Worm (Caenorhabditis elegans) whole organism, L2 larva: ENCODE data around the gene D1054.10.

Experiments used
- C34F6.9 ChIP-seq: fragments of 150-350 bp; optimal IDR thresholded peaks from 2 replicates; lab custom pipeline; 2014; ENCODE audit warnings: missing biosample characterization, missing genetic modification characterization
- F13H6.1 ChIP-seq: sonication (generic microtip); optimal IDR thresholded peaks from 2 replicates; lab custom pipeline; 2016; ENCODE audit warnings: missing genetic modification characterization, missing compliant biosample characterization
- R02D3.7 ChIP-seq: fragments of 150-350 bp; optimal IDR thresholded peaks from 2 replicates; lab custom pipeline; 2014; ENCODE audit warnings: missing biosample characterization, missing genetic modification characterization
- Y55F3AM.14 ChIP-seq: fragments of 200-800 bp; sonication (Bioruptor generic); optimal IDR thresholded peaks from 2 replicates; lab custom pipeline; 2018; ENCODE audit warnings: mild to moderate bottlenecking, missing genetic modification characterization, missing compliant biosample characterization
- ZK546.5 ChIP-seq: sonication (generic microtip); optimal IDR thresholded peaks from 2 replicates; lab custom pipeline; 2017; ENCODE audit warnings: missing biosample characterization, missing genetic modification characterization
- aly-2 ChIP-seq: fragments of 150-350 bp; optimal IDR thresholded peaks from 2 replicates; lab custom pipeline; 2014; ENCODE audit warnings: missing biosample characterization, missing genetic modification characterization
- blmp-1 ChIP-seq: sonication (generic microtip); optimal IDR thresholded peaks from 2 replicates; lab custom pipeline; 2017; ENCODE audit warnings: missing genetic modification characterization, mild to moderate bottlenecking, missing compliant biosample characterization, antibody characterized with exemption, moderate library complexity; ENCODE audit not compliant: insufficient read depth
- ceh-16 ChIP-seq: fragments of 150-350 bp; optimal IDR thresholded peaks from 2 replicates; lab custom pipeline; 2014; ENCODE audit warnings: missing biosample characterization, missing genetic modification characterization
- ceh-82 ChIP-seq: fragments of 150-350 bp; optimal IDR thresholded peaks from 2 replicates; lab custom pipeline; 2014; ENCODE audit warnings: missing biosample characterization, missing genetic modification characterization
- crh-2 ChIP-seq: sonication (generic microtip); optimal IDR thresholded peaks from 2 replicates; lab custom pipeline; 2017; ENCODE audit warnings: missing biosample characterization, missing genetic modification characterization
- dmd-4 ChIP-seq: sonication (generic microtip); optimal IDR thresholded peaks from 2 replicates; lab custom pipeline; 2017; ENCODE audit warnings: missing biosample characterization, missing genetic modification characterization
- elt-1 ChIP-seq: fragments of 150-350 bp; optimal IDR thresholded peaks from 2 replicates; lab custom pipeline; 2014; ENCODE audit warnings: missing biosample characterization, missing genetic modification characterization
- elt-3 ChIP-seq: sonication (generic microtip); optimal IDR thresholded peaks from 2 replicates; lab custom pipeline; 2017; ENCODE audit warnings: missing biosample characterization, missing genetic modification characterization
- fos-1 ChIP-seq: fragments of 150-350 bp; optimal IDR thresholded peaks from 2 replicates; lab custom pipeline; 2014; ENCODE audit warnings: missing biosample characterization, missing genetic modification characterization
- gmeb-1 ChIP-seq: fragments of 150-350 bp; optimal IDR thresholded peaks from 2 replicates; lab custom pipeline; 2014; ENCODE audit warnings: missing biosample characterization, missing genetic modification characterization
- lin-11 ChIP-seq: fragments of 150-350 bp; sonication (generic microtip); optimal IDR thresholded peaks from 2 replicates; lab custom pipeline; 2014; ENCODE audit warnings: missing biosample characterization, missing genetic modification characterization, inconsistent platforms, mixed read lengths
- lin-13 ChIP-seq: fragments of 150-350 bp; optimal IDR thresholded peaks from 2 replicates; lab custom pipeline; 2014; ENCODE audit warnings: missing biosample characterization, missing genetic modification reagents, missing genetic modification characterization
- lin-39 ChIP-seq: fragments of 150-350 bp; optimal IDR thresholded peaks from 2 replicates; lab custom pipeline; 2014; ENCODE audit warnings: missing biosample characterization, missing genetic modification reagents, missing genetic modification characterization
- lsy-2 ChIP-seq, 2 experiments: fragments of 150-350 bp in 1 of 2; sonication (generic microtip) in 1 of 2; optimal IDR thresholded peaks; 2 replicates each; lab custom pipeline; 2014 to 2017; ENCODE audit warnings: missing biosample characterization in 2 of 2, missing genetic modification characterization in 2 of 2
- mab-5 ChIP-seq: fragments of 150-350 bp; optimal IDR thresholded peaks from 2 replicates; lab custom pipeline; 2014; ENCODE audit warnings: missing biosample characterization, missing genetic modification characterization
- mdl-1 ChIP-seq, 2 experiments: fragments of 150-350 bp in 1 of 2; sonication (generic microtip) in 1 of 2; optimal IDR thresholded peaks; 2 replicates each; lab custom pipeline; 2017; ENCODE audit warnings: missing biosample characterization in 2 of 2, missing genetic modification characterization in 2 of 2
- nhr-12 ChIP-seq: fragments of 150-350 bp; optimal IDR thresholded peaks from 2 replicates; lab custom pipeline; 2014; ENCODE audit warnings: missing biosample characterization, missing genetic modification characterization
- nhr-23 ChIP-seq: fragments of 150-350 bp; optimal IDR thresholded peaks from 2 replicates; lab custom pipeline; 2014; ENCODE audit warnings: missing biosample characterization, missing genetic modification reagents, missing genetic modification characterization
- nhr-237 ChIP-seq: fragments of 150-350 bp; optimal IDR thresholded peaks from 2 replicates; lab custom pipeline; 2014; ENCODE audit warnings: missing biosample characterization, missing genetic modification characterization
- nhr-25 ChIP-seq: fragments of 150-350 bp; sonication (generic microtip); optimal IDR thresholded peaks from 3 replicates; lab custom pipeline; 2014; ENCODE audit warnings: missing biosample characterization, missing genetic modification characterization
- nhr-77 ChIP-seq: fragments of 150-350 bp; optimal IDR thresholded peaks from 2 replicates; lab custom pipeline; 2014; ENCODE audit warnings: missing biosample characterization, missing genetic modification characterization
- skn-1 ChIP-seq: sonication (generic microtip); optimal IDR thresholded peaks from 2 replicates; lab custom pipeline; 2017; ENCODE audit warnings: missing biosample characterization, missing genetic modification characterization
- sma-3 ChIP-seq: sonication (generic microtip); optimal IDR thresholded peaks from 2 replicates; lab custom pipeline; 2016; ENCODE audit warnings: missing genetic modification reagents, missing genetic modification characterization, missing compliant biosample characterization
- sma-9 ChIP-seq, 2 experiments: fragments of 150-350 bp in 1 of 2; sonication (generic microtip) in 1 of 2; optimal IDR thresholded peaks; 2 replicates each; lab custom pipeline; 2014 to 2016; ENCODE audit warnings: missing genetic modification characterization in 2 of 2, mild to moderate bottlenecking in 1 of 2, missing biosample characterization in 1 of 2, missing compliant biosample characterization in 1 of 2, missing genetic modification reagents in 1 of 2, moderate library complexity in 1 of 2
- unc-39 ChIP-seq: fragments of 150-350 bp; optimal IDR thresholded peaks from 2 replicates; lab custom pipeline; 2014; ENCODE audit warnings: missing biosample characterization, missing genetic modification characterization
- unc-55 ChIP-seq: fragments of 150-350 bp; sonication (generic microtip); optimal IDR thresholded peaks from 3 replicates; lab custom pipeline; 2014; ENCODE audit warnings: missing biosample characterization, missing genetic modification reagents, missing genetic modification characterization
- unc-62 ChIP-seq: fragments of 150-350 bp; optimal IDR thresholded peaks from 2 replicates; lab custom pipeline; 2014; ENCODE audit warnings: missing biosample characterization, missing genetic modification reagents, missing genetic modification characterization
- zag-1 ChIP-seq: fragments of 150-350 bp; optimal IDR thresholded peaks from 2 replicates; lab custom pipeline; 2014; ENCODE audit warnings: missing biosample characterization, missing genetic modification characterization
- ztf-11 ChIP-seq: sonication (generic microtip); optimal IDR thresholded peaks from 2 replicates; lab custom pipeline; 2017; ENCODE audit warnings: missing biosample characterization, missing genetic modification characterization
- ztf-4 ChIP-seq: fragments of 150-350 bp; optimal IDR thresholded peaks from 2 replicates; lab custom pipeline; 2014; ENCODE audit warnings: missing biosample characterization, missing genetic modification characterization

D1054.10 gene

DNA sequence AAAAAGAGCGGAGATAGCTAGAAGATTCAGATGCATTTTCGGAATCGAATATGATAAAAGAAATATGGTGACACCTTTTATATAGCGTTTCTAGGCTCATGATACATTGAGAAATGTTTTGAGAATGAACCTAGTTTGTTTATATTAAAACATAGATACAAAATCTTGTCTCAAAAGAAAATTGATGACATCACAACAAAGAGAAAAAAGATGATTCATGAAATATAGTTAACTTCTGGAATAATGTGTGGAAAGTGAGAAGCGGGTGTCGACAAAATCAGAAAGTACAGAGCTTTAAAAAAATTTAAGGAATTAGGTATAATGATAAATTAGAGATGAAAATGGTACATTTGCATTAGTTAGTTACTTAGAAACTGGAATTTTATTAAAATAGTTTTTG is at the start of gene D1054.10:
D1054.10 (minus strand) TSS at position 101 of the 400 bp plus-strand sequence.
- no peak for TF ChIP-seq unc-55 (GFP tag; lab: Kevin White, UChicago)
- TF ChIP-seq skn-1 (tag; lab: Kevin White, UChicago), result no peak
- no peak for TF ChIP-seq ztf-11 (tag; lab: Kevin White, UChicago)
- TF ChIP-seq blmp-1, result no peak
- no peak for TF ChIP-seq ztf-4 (tag; lab: Kevin White, UChicago)
- TF ChIP-seq nhr-25 (tag; lab: Kevin White, UChicago), result no peak
- no peak for TF ChIP-seq elt-1 (tag; lab: Kevin White, UChicago)
- TF ChIP-seq ceh-16 (tag; lab: Kevin White, UChicago), result no peak
- TF ChIP-seq ceh-82 (tag; lab: Kevin White, UChicago), result no peak
- TF ChIP-seq fos-1 (tag; lab: Kevin White, UChicago), result no peak
- no peak for TF ChIP-seq lin-39 (tag; lab: Kevin White, UChicago)
- TF ChIP-seq nhr-12 (tag; lab: Kevin White, UChicago), result no peak
- TF ChIP-seq dmd-4 (tag; lab: Kevin White, UChicago), result no peak
- TF ChIP-seq C34F6.9 (tag; lab: Kevin White, UChicago), result no peak
- no peak for TF ChIP-seq ZK546.5
- TF ChIP-seq Y55F3AM.14, result no peak
- no peak for TF ChIP-seq elt-3 (tag; lab: Kevin White, UChicago)
- TF ChIP-seq R02D3.7, result no peak
- TF ChIP-seq unc-39, result no peak

- TF ChIP-seq F13H6.1 (tag; lab: Kevin White, UChicago) (no peak), sma-3 (no peak), lin-39 (tag; lab: Kevin White, UChicago) (no peak), sma-9 (GFP tag; optimal IDR thresholded peaks at IDR 0.05; lab: Kevin White, UChicago) (no peak), sma-9 (tag; optimal IDR thresholded peaks at IDR 0.05; lab: Kevin White, UChicago) (no peak), elt-3 (tag; lab: Kevin White, UChicago) (no peak), unc-55 (GFP tag; lab: Kevin White, UChicago) (no peak)
- TF ChIP-seq, all 48 proteins: peak for 0
Measured at ce11 chrV:10839398-10839797, 46.7 kb upstream of the D1054.10 start.

DNA sequence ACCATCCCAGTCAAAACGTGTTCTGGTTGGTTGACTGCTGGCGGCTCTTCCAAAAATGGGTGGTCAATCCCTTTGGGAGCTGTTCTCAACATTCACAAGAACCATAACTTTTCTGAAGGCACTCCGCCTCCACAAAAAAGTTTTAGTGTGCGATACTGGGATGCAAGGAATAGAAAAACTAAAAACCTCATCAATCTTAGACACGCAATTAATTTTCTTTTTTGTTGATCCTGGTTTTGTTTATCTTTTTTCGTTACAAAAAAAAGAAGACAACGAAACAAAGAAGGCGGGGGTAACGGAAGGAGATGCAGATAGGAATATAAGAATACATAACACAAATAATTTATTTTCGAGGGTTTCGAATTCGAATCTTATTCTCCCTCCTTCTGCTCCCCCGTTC is 45.5 kb upstream of the D1054.10 start:
- TF ChIP-seq unc-55 (GFP tag; lab: Kevin White, UChicago) (peak; percentile 52), sma-9 (GFP tag; optimal IDR thresholded peaks at IDR 0.05; lab: Kevin White, UChicago) (no peak), sma-9 (tag; optimal IDR thresholded peaks at IDR 0.05; lab: Kevin White, UChicago) (no peak), mab-5 (tag; lab: Kevin White, UChicago) (peak; percentile 58), nhr-23 (tag; lab: Kevin White, UChicago) (no peak), Y55F3AM.14 (peak; percentile 46)

DNA sequence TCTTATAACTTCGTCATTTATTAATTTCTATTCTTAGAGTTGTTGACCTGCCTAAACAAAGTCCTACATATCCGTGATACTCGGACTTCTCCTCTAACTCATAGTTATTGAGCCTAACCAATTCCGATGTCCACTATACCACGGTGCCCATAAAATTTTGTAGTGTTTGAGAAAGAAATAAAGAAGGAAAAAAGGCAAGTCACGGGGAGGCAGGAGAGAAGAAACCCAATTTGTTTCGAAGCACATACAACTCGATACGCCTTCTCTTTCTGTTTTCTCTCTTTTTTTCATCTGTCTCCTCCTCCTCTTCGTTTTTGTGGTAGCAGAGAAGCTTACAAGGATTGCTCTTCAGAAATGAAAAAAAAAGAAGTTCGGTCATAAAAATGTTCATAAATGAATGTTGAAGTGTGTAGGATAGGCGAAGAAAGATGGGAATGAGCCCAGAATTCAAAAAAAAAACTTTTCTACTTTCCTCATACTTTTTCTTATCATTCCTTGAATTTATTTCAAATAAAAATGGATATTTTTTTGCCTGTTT is 42.1 kb upstream of the D1054.10 start:
- TF ChIP-seq C34F6.9 (tag; lab: Kevin White, UChicago) (peak; percentile 53), unc-39 (no peak), aly-2 (tag; lab: Kevin White, UChicago) (no peak), elt-1 (tag; lab: Kevin White, UChicago) (no peak), unc-55 (GFP tag; lab: Kevin White, UChicago) (peak; percentile 44), sma-3 (no peak), lin-13 (no peak), zag-1 (tag; lab: Kevin White, UChicago) (peak; percentile 25), lsy-2 (tag; optimal IDR thresholded peaks at IDR 0.05; lab: Kevin White, UChicago) (peak in 1 of 2 experiments; percentile 10), mdl-1 (tag; optimal IDR thresholded peaks at IDR 0.05; lab: Kevin White, UChicago) (no peak), nhr-77 (tag; lab: Kevin White, UChicago) (no peak), ceh-16 (tag; lab: Kevin White, UChicago) (no peak), ZK546.5 (no peak), gmeb-1 (tag; lab: Kevin White, UChicago) (no peak)

DNA sequence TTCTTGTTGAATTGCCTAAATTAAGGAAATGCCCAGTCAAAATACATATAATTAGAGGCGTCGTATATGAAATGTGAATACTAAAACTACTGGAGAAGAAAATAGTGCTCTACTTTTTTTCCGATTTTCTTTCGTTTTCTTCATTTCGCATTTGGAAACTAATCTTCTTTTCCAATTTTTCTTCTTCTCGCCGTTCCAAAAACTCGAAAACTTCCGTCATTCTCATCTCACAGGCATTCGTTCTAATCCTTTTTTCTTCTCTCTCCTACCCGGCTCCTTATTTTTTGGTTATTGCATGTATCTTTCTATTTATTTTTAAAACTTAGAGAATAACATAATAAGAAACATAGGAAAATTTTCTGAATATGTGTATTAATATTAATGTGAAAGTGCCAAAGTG is 40.2 kb upstream of the D1054.10 start:
- peak; percentile 91 for TF ChIP-seq unc-55 (GFP tag; lab: Kevin White, UChicago)
- no peak for TF ChIP-seq R02D3.7

ce11 chrV:10824711-10825110 is 32.0 kb upstream of the D1054.10 start, which contains the start of gene nrx-1:
TSS of gene nrx-1 (plus strand) at chrV:10825011.
- no peak for TF ChIP-seq crh-2
- no peak for TF ChIP-seq skn-1 (tag; lab: Kevin White, UChicago)
- no peak for TF ChIP-seq unc-39
- no peak for TF ChIP-seq ztf-4 (tag; lab: Kevin White, UChicago)
- no peak for TF ChIP-seq lin-11 (tag; lab: Kevin White, UChicago)
- no peak for TF ChIP-seq mab-5 (tag; lab: Kevin White, UChicago)
- no peak for TF ChIP-seq unc-62
- TF ChIP-seq lin-39 (tag; lab: Kevin White, UChicago), result no peak
- no peak for TF ChIP-seq ceh-16 (tag; lab: Kevin White, UChicago)
- TF ChIP-seq ceh-82 (tag; lab: Kevin White, UChicago), result no peak
- no peak for TF ChIP-seq nhr-23 (tag; lab: Kevin White, UChicago)
- no peak for TF ChIP-seq zag-1 (tag; lab: Kevin White, UChicago)
- TF ChIP-seq elt-3 (tag; lab: Kevin White, UChicago), result no peak
- no peak for TF ChIP-seq lsy-2 (tag; optimal IDR thresholded peaks at IDR 0.05; lab: Kevin White, UChicago)
- TF ChIP-seq nhr-237, result no peak
- TF ChIP-seq, all 48 proteins: peak for 0
